Worm (Caenorhabditis elegans) whole organism, L2 larva: ENCODE results near the gene srh-136.

ENCODE experiments used
- C34F6.9 ChIP-seq: fragments of 150-350 bp; optimal IDR thresholded peaks from 2 replicates; lab custom pipeline; 2014; ENCODE audit warnings: missing biosample characterization, missing genetic modification characterization
- F13H6.1 ChIP-seq: sonication (generic microtip); optimal IDR thresholded peaks from 2 replicates; lab custom pipeline; 2016; ENCODE audit warnings: missing genetic modification characterization, missing compliant biosample characterization
- R02D3.7 ChIP-seq: fragments of 150-350 bp; optimal IDR thresholded peaks from 2 replicates; lab custom pipeline; 2014; ENCODE audit warnings: missing biosample characterization, missing genetic modification characterization
- Y55F3AM.14 ChIP-seq: fragments of 200-800 bp; sonication (Bioruptor generic); optimal IDR thresholded peaks from 2 replicates; lab custom pipeline; 2018; ENCODE audit warnings: mild to moderate bottlenecking, missing genetic modification characterization, missing compliant biosample characterization
- ZK546.5 ChIP-seq: sonication (generic microtip); optimal IDR thresholded peaks from 2 replicates; lab custom pipeline; 2017; ENCODE audit warnings: missing biosample characterization, missing genetic modification characterization
- alr-1 ChIP-seq: fragments of 150-350 bp; optimal IDR thresholded peaks from 2 replicates; lab custom pipeline; 2014; ENCODE audit warnings: missing biosample characterization, missing genetic modification characterization
- aly-2 ChIP-seq: fragments of 150-350 bp; optimal IDR thresholded peaks from 2 replicates; lab custom pipeline; 2014; ENCODE audit warnings: missing biosample characterization, missing genetic modification characterization
- ama-1 ChIP-seq: fragments of 150-350 bp; optimal IDR thresholded peaks from 2 replicates; lab custom pipeline; 2018; ENCODE audit warnings: inconsistent platforms
- blmp-1 ChIP-seq: sonication (generic microtip); optimal IDR thresholded peaks from 2 replicates; lab custom pipeline; 2017; ENCODE audit warnings: missing genetic modification characterization, mild to moderate bottlenecking, missing compliant biosample characterization, antibody characterized with exemption, moderate library complexity; ENCODE audit not compliant: insufficient read depth
- ceh-16 ChIP-seq: fragments of 150-350 bp; optimal IDR thresholded peaks from 2 replicates; lab custom pipeline; 2014; ENCODE audit warnings: missing biosample characterization, missing genetic modification characterization
- ceh-82 ChIP-seq: fragments of 150-350 bp; optimal IDR thresholded peaks from 2 replicates; lab custom pipeline; 2014; ENCODE audit warnings: missing biosample characterization, missing genetic modification characterization
- crh-2 ChIP-seq: sonication (generic microtip); optimal IDR thresholded peaks from 2 replicates; lab custom pipeline; 2017; ENCODE audit warnings: missing biosample characterization, missing genetic modification characterization
- dmd-4 ChIP-seq: sonication (generic microtip); optimal IDR thresholded peaks from 2 replicates; lab custom pipeline; 2017; ENCODE audit warnings: missing biosample characterization, missing genetic modification characterization
- egl-27 ChIP-seq: sonication (generic microtip); optimal IDR thresholded peaks from 3 replicates; lab custom pipeline; 2017; ENCODE audit warnings: missing biosample characterization, missing genetic modification reagents, missing genetic modification characterization
- elt-1 ChIP-seq: fragments of 150-350 bp; optimal IDR thresholded peaks from 2 replicates; lab custom pipeline; 2014; ENCODE audit warnings: missing biosample characterization, missing genetic modification characterization
- elt-3 ChIP-seq: sonication (generic microtip); optimal IDR thresholded peaks from 2 replicates; lab custom pipeline; 2017; ENCODE audit warnings: missing biosample characterization, missing genetic modification characterization
- fos-1 ChIP-seq: fragments of 150-350 bp; optimal IDR thresholded peaks from 2 replicates; lab custom pipeline; 2014; ENCODE audit warnings: missing biosample characterization, missing genetic modification characterization
- gmeb-1 ChIP-seq: fragments of 150-350 bp; optimal IDR thresholded peaks from 2 replicates; lab custom pipeline; 2014; ENCODE audit warnings: missing biosample characterization, missing genetic modification characterization
- lin-11 ChIP-seq: fragments of 150-350 bp; sonication (generic microtip); optimal IDR thresholded peaks from 2 replicates; lab custom pipeline; 2014; ENCODE audit warnings: missing biosample characterization, missing genetic modification characterization, inconsistent platforms, mixed read lengths
- lin-13 ChIP-seq: fragments of 150-350 bp; optimal IDR thresholded peaks from 2 replicates; lab custom pipeline; 2014; ENCODE audit warnings: missing biosample characterization, missing genetic modification reagents, missing genetic modification characterization
- lin-39 ChIP-seq: fragments of 150-350 bp; optimal IDR thresholded peaks from 2 replicates; lab custom pipeline; 2014; ENCODE audit warnings: missing biosample characterization, missing genetic modification reagents, missing genetic modification characterization
- lsy-2 ChIP-seq, 2 experiments: fragments of 150-350 bp in 1 of 2; sonication (generic microtip) in 1 of 2; optimal IDR thresholded peaks; 2 replicates each; lab custom pipeline; 2014 to 2017; ENCODE audit warnings: missing biosample characterization in 2 of 2, missing genetic modification characterization in 2 of 2
- mab-5 ChIP-seq: fragments of 150-350 bp; optimal IDR thresholded peaks from 2 replicates; lab custom pipeline; 2014; ENCODE audit warnings: missing biosample characterization, missing genetic modification characterization
- mbf-1 ChIP-seq: sonication (generic microtip); optimal IDR thresholded peaks from 2 replicates; lab custom pipeline; 2017; ENCODE audit warnings: missing biosample characterization, missing genetic modification characterization
- mdl-1 ChIP-seq, 2 experiments: fragments of 150-350 bp in 1 of 2; sonication (generic microtip) in 1 of 2; optimal IDR thresholded peaks; 2 replicates each; lab custom pipeline; 2017; ENCODE audit warnings: missing biosample characterization in 2 of 2, missing genetic modification characterization in 2 of 2
- nhr-10 ChIP-seq: sonication (generic microtip); optimal IDR thresholded peaks from 2 replicates; lab custom pipeline; 2017; ENCODE audit warnings: missing biosample characterization, missing genetic modification characterization
- nhr-11 ChIP-seq: fragments of 150-350 bp; optimal IDR thresholded peaks from 2 replicates; lab custom pipeline; 2014; ENCODE audit warnings: missing biosample characterization, missing genetic modification characterization
- nhr-12 ChIP-seq: fragments of 150-350 bp; optimal IDR thresholded peaks from 2 replicates; lab custom pipeline; 2014; ENCODE audit warnings: missing biosample characterization, missing genetic modification characterization
- nhr-129 ChIP-seq: fragments of 150-350 bp; optimal IDR thresholded peaks from 2 replicates; lab custom pipeline; 2014; ENCODE audit warnings: missing biosample characterization, missing genetic modification characterization
- nhr-21 ChIP-seq: fragments of 150-350 bp; optimal IDR thresholded peaks from 2 replicates; lab custom pipeline; 2014; ENCODE audit warnings: missing biosample characterization, missing genetic modification characterization
- nhr-23 ChIP-seq: fragments of 150-350 bp; optimal IDR thresholded peaks from 2 replicates; lab custom pipeline; 2014; ENCODE audit warnings: missing biosample characterization, missing genetic modification reagents, missing genetic modification characterization
- nhr-237 ChIP-seq: fragments of 150-350 bp; optimal IDR thresholded peaks from 2 replicates; lab custom pipeline; 2014; ENCODE audit warnings: missing biosample characterization, missing genetic modification characterization
- nhr-25 ChIP-seq: fragments of 150-350 bp; sonication (generic microtip); optimal IDR thresholded peaks from 3 replicates; lab custom pipeline; 2014; ENCODE audit warnings: missing biosample characterization, missing genetic modification characterization
- nhr-6 ChIP-seq: fragments of 150-350 bp; optimal IDR thresholded peaks from 2 replicates; lab custom pipeline; 2014; ENCODE audit warnings: missing biosample characterization, missing genetic modification characterization
- nhr-77 ChIP-seq: fragments of 150-350 bp; optimal IDR thresholded peaks from 2 replicates; lab custom pipeline; 2014; ENCODE audit warnings: missing biosample characterization, missing genetic modification characterization
- peb-1 ChIP-seq: fragments of 150-350 bp; optimal IDR thresholded peaks from 2 replicates; lab custom pipeline; 2014; ENCODE audit warnings: missing biosample characterization, missing genetic modification characterization
- sem-4 ChIP-seq: fragments of 150-350 bp; optimal IDR thresholded peaks from 2 replicates; lab custom pipeline; 2014; ENCODE audit warnings: missing biosample characterization, missing genetic modification reagents, missing genetic modification characterization
- skn-1 ChIP-seq: sonication (generic microtip); optimal IDR thresholded peaks from 2 replicates; lab custom pipeline; 2017; ENCODE audit warnings: missing biosample characterization, missing genetic modification characterization
- sma-3 ChIP-seq: sonication (generic microtip); optimal IDR thresholded peaks from 2 replicates; lab custom pipeline; 2016; ENCODE audit warnings: missing genetic modification reagents, missing genetic modification characterization, missing compliant biosample characterization
- sma-9 ChIP-seq, 2 experiments: fragments of 150-350 bp in 1 of 2; sonication (generic microtip) in 1 of 2; optimal IDR thresholded peaks; 2 replicates each; lab custom pipeline; 2014 to 2016; ENCODE audit warnings: missing genetic modification characterization in 2 of 2, mild to moderate bottlenecking in 1 of 2, missing biosample characterization in 1 of 2, missing compliant biosample characterization in 1 of 2, missing genetic modification reagents in 1 of 2, moderate library complexity in 1 of 2
- snpc-4 ChIP-seq: fragments of 150-350 bp; optimal IDR thresholded peaks from 2 replicates; lab custom pipeline; 2014; ENCODE audit warnings: missing biosample characterization, missing genetic modification characterization
- unc-39 ChIP-seq: fragments of 150-350 bp; optimal IDR thresholded peaks from 2 replicates; lab custom pipeline; 2014; ENCODE audit warnings: missing biosample characterization, missing genetic modification characterization
- unc-55 ChIP-seq: fragments of 150-350 bp; sonication (generic microtip); optimal IDR thresholded peaks from 3 replicates; lab custom pipeline; 2014; ENCODE audit warnings: missing biosample characterization, missing genetic modification reagents, missing genetic modification characterization
- unc-62 ChIP-seq: fragments of 150-350 bp; optimal IDR thresholded peaks from 2 replicates; lab custom pipeline; 2014; ENCODE audit warnings: missing biosample characterization, missing genetic modification reagents, missing genetic modification characterization
- zag-1 ChIP-seq: fragments of 150-350 bp; optimal IDR thresholded peaks from 2 replicates; lab custom pipeline; 2014; ENCODE audit warnings: missing biosample characterization, missing genetic modification characterization
- ztf-1 ChIP-seq: fragments of 200-800 bp; sonication (Bioruptor generic); conservative IDR thresholded peaks from 2 replicates; pipeline ENCODE4 v1.3.6; 2022; ENCODE audit warnings: missing genetic modification characterization, missing compliant biosample characterization
- ztf-11 ChIP-seq: sonication (generic microtip); optimal IDR thresholded peaks from 2 replicates; lab custom pipeline; 2017; ENCODE audit warnings: missing biosample characterization, missing genetic modification characterization
- ztf-4 ChIP-seq: fragments of 150-350 bp; optimal IDR thresholded peaks from 2 replicates; lab custom pipeline; 2014; ENCODE audit warnings: missing biosample characterization, missing genetic modification characterization

Gene srh-136

ce11 chrV:16499006-16499405, 1.6 kb upstream of the srh-136 start, which contains the start of gene F36D3.1:
Gene F36D3.1 (plus strand): TSS chrV:16499352.
- TF ChIP-seq ceh-16 = no peak
- TF ChIP-seq ztf-4 = no peak
- no peak for TF ChIP-seq ama-1 (lab: Kevin White, UChicago)
- TF ChIP-seq zag-1 (tag; lab: Kevin White, UChicago) = no peak
- TF ChIP-seq nhr-21 = no peak
- no peak for TF ChIP-seq lin-11 (tag; lab: Kevin White, UChicago)
- TF ChIP-seq lin-13 (GFP tag; lab: Kevin White, UChicago) = peak; percentile 56
- TF ChIP-seq egl-27 (tag; lab: Kevin White, UChicago) = no peak
- TF ChIP-seq nhr-237 (tag; lab: Kevin White, UChicago) = no peak
- no peak for TF ChIP-seq peb-1 (tag; lab: Kevin White, UChicago)
- TF ChIP-seq Y55F3AM.14 (GFP tag; lab: Kevin White, UChicago) = no peak
- TF ChIP-seq ztf-1 (GFP tag; lab: Robert Waterston, UW) = no peak
- TF ChIP-seq F13H6.1 (tag; lab: Kevin White, UChicago) = no peak
- TF ChIP-seq ZK546.5 = no peak
- no peak for TF ChIP-seq lin-39 (tag; lab: Kevin White, UChicago)
- TF ChIP-seq snpc-4 (tag; lab: Kevin White, UChicago) = peak; percentile 67
- TF ChIP-seq unc-55 = peak; percentile 65
- TF ChIP-seq nhr-25 (tag; lab: Kevin White, UChicago) = no peak
- no peak for TF ChIP-seq nhr-10
- no peak for TF ChIP-seq dmd-4 (tag; lab: Kevin White, UChicago)
- TF ChIP-seq sem-4 (tag; lab: Kevin White, UChicago) = peak; percentile 23
- TF ChIP-seq lsy-2 (tag; optimal IDR thresholded peaks at IDR 0.05; lab: Kevin White, UChicago) = peak; percentile 29 to 73
- no peak for TF ChIP-seq R02D3.7 (tag; lab: Kevin White, UChicago)
- TF ChIP-seq nhr-23 (tag; lab: Kevin White, UChicago) = no peak
- TF ChIP-seq skn-1 (tag; lab: Kevin White, UChicago) = no peak
- TF ChIP-seq mbf-1 (tag; lab: Kevin White, UChicago) = no peak
- peak; percentile 15 for TF ChIP-seq fos-1 (tag; lab: Kevin White, UChicago)
- no peak for TF ChIP-seq elt-3 (tag; lab: Kevin White, UChicago)
- no peak for TF ChIP-seq unc-39 (tag; lab: Kevin White, UChicago)
- peak; percentile 43 for TF ChIP-seq C34F6.9 (tag; lab: Kevin White, UChicago)
- TF ChIP-seq gmeb-1 (tag; lab: Kevin White, UChicago) = peak; percentile 80
- TF ChIP-seq nhr-12 (tag; lab: Kevin White, UChicago) = no peak
- TF ChIP-seq mdl-1 (tag; optimal IDR thresholded peaks at IDR 0.05; lab: Kevin White, UChicago) = no peak
- TF ChIP-seq sma-9 (GFP tag; optimal IDR thresholded peaks at IDR 0.05; lab: Kevin White, UChicago) = no peak
- TF ChIP-seq sma-9 (tag; optimal IDR thresholded peaks at IDR 0.05; lab: Kevin White, UChicago) = no peak
- TF ChIP-seq crh-2 (tag; lab: Kevin White, UChicago) = peak; percentile 34
- no peak for TF ChIP-seq blmp-1 (tag; lab: Kevin White, UChicago)
- no peak for TF ChIP-seq ceh-82 (tag; lab: Kevin White, UChicago)
- TF ChIP-seq sma-3 (GFP tag; lab: Kevin White, UChicago) = no peak
- no peak for TF ChIP-seq nhr-6 (tag; lab: Kevin White, UChicago)
- no peak for TF ChIP-seq nhr-11 (tag; lab: Kevin White, UChicago)
- TF ChIP-seq aly-2 (tag; lab: Kevin White, UChicago) = no peak
- TF ChIP-seq ztf-11 (tag; lab: Kevin White, UChicago) = no peak
- no peak for TF ChIP-seq mab-5 (tag; lab: Kevin White, UChicago)
- TF ChIP-seq nhr-77 (tag; lab: Kevin White, UChicago) = no peak
- TF ChIP-seq unc-62 = no peak
- peak; percentile 53 for TF ChIP-seq nhr-129 (tag; lab: Kevin White, UChicago)
- TF ChIP-seq alr-1 (tag; lab: Kevin White, UChicago) = no peak
- no peak for TF ChIP-seq elt-1 (tag; lab: Kevin White, UChicago)
- TF ChIP-seq, all 48 proteins: peak for 10
